Worm (Caenorhabditis elegans): ENCODE measurements around the gene oac-50.

Gene oac-50

DNA sequence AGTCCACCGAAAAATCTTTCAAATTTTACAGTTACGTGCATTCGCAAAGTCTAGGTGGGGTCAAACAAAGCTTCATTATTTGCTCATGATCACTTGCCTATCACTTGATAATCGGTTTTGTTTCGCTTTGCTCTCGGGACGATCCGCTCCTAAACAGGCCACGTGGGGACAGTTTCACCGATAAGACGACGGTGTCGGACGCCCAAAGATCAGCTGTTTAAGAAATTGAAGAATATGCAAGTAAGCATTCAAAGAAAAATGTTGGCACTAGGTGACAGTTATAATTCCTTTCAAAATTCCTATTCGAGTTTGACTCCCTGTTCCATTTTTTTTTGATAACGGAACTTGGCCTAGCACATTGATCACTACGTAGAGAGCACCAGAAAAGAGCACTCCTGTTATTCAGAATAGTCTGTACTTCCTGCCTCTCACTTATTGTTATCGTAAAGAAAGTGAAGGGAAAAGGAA is 6.7 kb upstream of the oac-50 start:
- TF ChIP-seq elt-2 (tag; optimal IDR thresholded peaks at IDR 0.05) = peak; percentile 44
- TF ChIP-seq sox-4 (tag; optimal IDR thresholded peaks at IDR 0.05) = no peak

DNA sequence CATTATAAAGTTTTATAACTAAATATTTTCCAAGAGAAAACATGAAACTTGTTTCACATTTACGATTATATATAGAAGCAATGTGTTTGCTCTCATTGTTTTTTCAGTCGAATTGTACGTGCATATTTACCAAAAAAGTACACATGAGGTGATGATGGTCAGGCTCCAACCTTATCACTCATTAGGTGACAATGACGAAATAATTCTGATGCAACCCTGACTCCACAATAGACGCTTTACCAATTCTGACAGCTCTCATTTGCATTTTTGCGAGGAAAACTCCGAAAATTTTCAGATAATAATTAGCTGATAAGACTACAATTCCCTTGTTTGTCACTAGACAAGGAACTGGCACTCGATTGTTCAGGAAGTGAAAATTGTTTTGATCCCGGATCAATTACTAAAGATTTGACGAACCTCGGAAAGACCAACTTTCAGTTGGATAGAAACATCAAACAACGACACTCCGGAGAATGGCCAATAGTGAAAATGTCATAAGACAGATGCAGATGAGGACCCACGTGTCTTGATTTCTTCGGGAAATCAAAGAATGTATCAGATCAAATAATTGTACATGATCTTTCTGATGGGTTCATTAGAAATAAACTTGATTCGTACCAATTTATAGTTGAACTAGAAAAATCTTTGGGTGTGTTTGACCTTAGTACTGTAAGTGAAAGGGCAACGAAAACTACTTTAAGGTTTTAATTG is 5.6 kb upstream of the oac-50 start:
- TF ChIP-seq elt-2 (tag; optimal IDR thresholded peaks at IDR 0.05) = peak; percentile 73
- no peak for TF ChIP-seq ceh-34 (tag; optimal IDR thresholded peaks at IDR 0.05)
- TF ChIP-seq pros-1 (tag; optimal IDR thresholded peaks at IDR 0.05) = no peak
- TF ChIP-seq sox-4 (tag; optimal IDR thresholded peaks at IDR 0.05) = no peak
- TF ChIP-seq ref-2 (tag; optimal IDR thresholded peaks at IDR 0.05) = no peak
- no peak for TF ChIP-seq unc-55 (GFP tag; optimal IDR thresholded peaks at IDR 0.05)
- no peak for TF ChIP-seq ama-1 (optimal IDR thresholded peaks at IDR 0.05)
- TF ChIP-seq lim-6 (tag; optimal IDR thresholded peaks at IDR 0.05) = no peak

ce11 chrV:9078067-9078581 is 4.8 kb upstream of the oac-50 start:
- no peak for TF ChIP-seq fkh-10 (GFP tag; optimal IDR thresholded peaks at IDR 0.05)
- no peak for TF ChIP-seq eyg-1 (tag; optimal IDR thresholded peaks at IDR 0.05)
- TF ChIP-seq ceh-24 (tag; optimal IDR thresholded peaks at IDR 0.05) = no peak
- TF ChIP-seq unc-3 (GFP tag; conservative IDR thresholded peaks at IDR 0.05) = no peak
- no peak for TF ChIP-seq unc-3 (tag; optimal IDR thresholded peaks at IDR 0.05)
- TF ChIP-seq dmd-4 (tag; optimal IDR thresholded peaks at IDR 0.05; ENCODE audit: borderline replicate concordance) = no peak
- TF ChIP-seq pqm-1 (tag; optimal IDR thresholded peaks at IDR 0.05) = no peak

DNA sequence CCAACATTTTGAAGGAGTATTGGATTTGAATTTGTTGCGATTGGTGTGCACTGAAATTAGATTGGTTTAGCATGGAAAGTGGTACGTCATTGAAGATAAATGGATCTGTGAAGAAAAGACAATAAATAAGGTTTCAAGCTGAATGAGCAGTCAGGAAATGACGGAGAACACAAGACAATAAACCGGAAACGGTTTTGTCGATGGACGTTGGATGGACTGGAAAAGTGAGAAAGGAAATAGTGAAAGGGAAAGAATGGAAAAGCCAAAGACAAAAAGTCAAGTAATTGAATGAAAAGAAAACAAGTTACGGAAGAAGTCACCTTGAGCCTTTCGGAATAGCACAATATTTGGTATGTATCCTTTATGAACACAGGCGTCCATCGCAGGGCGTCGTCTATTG is 2.9 kb upstream of the oac-50 start, which contains the start of gene T27E4.7:
Gene T27E4.7 (minus strand): TSS at position 50 of the 400 bp plus-strand sequence.
- TF ChIP-seq hlh-13 (GFP tag; optimal IDR thresholded peaks at IDR 0.05) (no peak), ceh-34 (tag; optimal IDR thresholded peaks at IDR 0.05) (no peak), ahr-1 (tag; optimal IDR thresholded peaks at IDR 0.05) (no peak), tbx-7 (tag; optimal IDR thresholded peaks at IDR 0.05) (no peak), ceh-19 (GFP tag; optimal IDR thresholded peaks at IDR 0.05) (no peak), pax-1 (tag; optimal IDR thresholded peaks at IDR 0.05) (no peak), unc-55 (GFP tag; optimal IDR thresholded peaks at IDR 0.05) (no peak), fkh-6 (tag; optimal IDR thresholded peaks at IDR 0.05) (no peak)

ce11 chrV:9075827-9076226 is 2.5 kb upstream of the oac-50 start:
- TF ChIP-seq ceh-31 (tag; optimal IDR thresholded peaks at IDR 0.05) (no peak), madf-2 (tag; optimal IDR thresholded peaks at IDR 0.05) (no peak), ttx-3 (tag; optimal IDR thresholded peaks at IDR 0.05) (no peak), unc-42 (tag; optimal IDR thresholded peaks at IDR 0.05) (no peak), unc-3 (GFP tag; conservative IDR thresholded peaks at IDR 0.05) (no peak), unc-3 (tag; optimal IDR thresholded peaks at IDR 0.05) (no peak), mec-3 (tag; optimal IDR thresholded peaks at IDR 0.05; ENCODE audit: borderline replicate concordance) (no peak), dve-1 (tag; optimal IDR thresholded peaks at IDR 0.05) (no peak), ceh-30 (tag; optimal IDR thresholded peaks at IDR 0.05) (no peak), ceh-45 (GFP tag; IDR thresholded peaks at IDR 0.05) (no peak), syd-9 (tag; optimal IDR thresholded peaks at IDR 0.05) (no peak)

- TF ChIP-seq ceh-6 (GFP tag; optimal IDR thresholded peaks at IDR 0.05) (no peak), pqm-1 (tag; optimal IDR thresholded peaks at IDR 0.05) (no peak), ets-4 (tag; optimal IDR thresholded peaks at IDR 0.05) (no peak), odd-2 (tag; optimal IDR thresholded peaks at IDR 0.05) (no peak), gmeb-2 (tag; optimal IDR thresholded peaks at IDR 0.05) (no peak), ceh-30 (tag; optimal IDR thresholded peaks at IDR 0.05) (no peak), hlh-15 (tag; optimal IDR thresholded peaks at IDR 0.05) (no peak), C38D4.7 (GFP tag; optimal IDR thresholded peaks at IDR 0.05) (no peak), lim-6 (tag; optimal IDR thresholded peaks at IDR 0.05) (no peak), ceh-19 (GFP tag; optimal IDR thresholded peaks at IDR 0.05) (no peak), eyg-1 (tag; optimal IDR thresholded peaks at IDR 0.05) (no peak)
Observed at ce11 chrV:9074360-9074834, 1.1 kb upstream of the oac-50 start.
